Worm (Caenorhabditis elegans) whole organism, L1 larva: Measurements from ENCODE around the gene F23F12.3.

ENCODE experiments used
- C16A3.4 ChIP-seq: fragments of 150-350 bp; optimal IDR thresholded peaks from 2 replicates; lab custom pipeline; 2014; ENCODE audit warnings: missing biosample characterization, missing genetic modification characterization
- C34B4.2 ChIP-seq: sonication (generic microtip); optimal IDR thresholded peaks from 2 replicates; lab custom pipeline; 2017; ENCODE audit warnings: mild to moderate bottlenecking, missing genetic modification characterization, missing compliant biosample characterization
- aha-1 ChIP-seq: fragments of 150-350 bp; optimal IDR thresholded peaks from 2 replicates; lab custom pipeline; 2014; ENCODE audit warnings: missing biosample characterization, missing genetic modification characterization
- ceh-63 ChIP-seq: fragments of 200-800 bp; sonication (Bioruptor generic); optimal IDR thresholded peaks from 2 replicates; lab custom pipeline; 2018; ENCODE audit warnings: mild to moderate bottlenecking, missing genetic modification characterization, missing compliant biosample characterization
- ceh-82 ChIP-seq, 3 experiments: fragments of 150-350 bp in 1 of 3; sonication (generic microtip) in 2 of 3; optimal IDR thresholded peaks; 2 replicates each; lab custom pipeline; 2014 to 2017; ENCODE audit warnings: missing biosample characterization in 3 of 3, missing genetic modification characterization in 3 of 3
- ceh-90 ChIP-seq: sonication (generic microtip); optimal IDR thresholded peaks from 2 replicates; lab custom pipeline; 2016; ENCODE audit warnings: missing genetic modification characterization, missing compliant biosample characterization
- ces-1 ChIP-seq: fragments of 150-350 bp; optimal IDR thresholded peaks from 2 replicates; lab custom pipeline; 2014; ENCODE audit warnings: missing biosample characterization, missing genetic modification reagents, missing genetic modification characterization
- dsc-1 ChIP-seq: sonication (generic microtip); optimal IDR thresholded peaks from 2 replicates; lab custom pipeline; 2016; ENCODE audit warnings: mild to moderate bottlenecking, missing genetic modification characterization, missing compliant biosample characterization
- efl-1 ChIP-seq, 4 experiments: fragments of 150-350 bp; optimal IDR thresholded peaks in 3 of 4; peaks in 1 of 4; 1 replicate in 1 of 4; 2 replicates in 3 of 4; lab custom pipeline; 2014; ENCODE audit warnings: missing biosample characterization in 2 of 4, missing genetic modification characterization in 2 of 4, missing genetic modification reagents in 2 of 4
- elt-2 ChIP-seq: sonication (generic microtip); optimal IDR thresholded peaks from 2 replicates; lab custom pipeline; 2016; ENCODE audit warnings: missing genetic modification characterization, mild to moderate bottlenecking, inconsistent platforms, missing compliant biosample characterization, missing genetic modification reagents
- fkh-10 ChIP-seq: sonication (generic microtip); optimal IDR thresholded peaks from 2 replicates; lab custom pipeline; 2017; ENCODE audit warnings: missing biosample characterization, missing genetic modification reagents, missing genetic modification characterization
- fkh-4 ChIP-seq: sonication (generic microtip); optimal IDR thresholded peaks from 2 replicates; lab custom pipeline; 2016; ENCODE audit warnings: missing compliant biosample characterization, missing genetic modification characterization, borderline replicate concordance
- fkh-8 ChIP-seq: sonication (generic microtip); optimal IDR thresholded peaks from 2 replicates; lab custom pipeline; 2016; ENCODE audit warnings: mild to moderate bottlenecking, missing genetic modification characterization, missing compliant biosample characterization
- grh-1 ChIP-seq: fragments of 200-800 bp; sonication (Bioruptor generic); IDR thresholded peaks from 2 replicates; pipeline ENCODE4 v1.3.6; 2022; ENCODE audit warnings: missing genetic modification reagents, missing genetic modification characterization, missing compliant biosample characterization
- hlh-17 ChIP-seq: fragments of 200-800 bp; sonication (Bioruptor generic); optimal IDR thresholded peaks from 2 replicates; lab custom pipeline; 2018; ENCODE audit warnings: missing genetic modification characterization, mild to moderate bottlenecking, missing compliant biosample characterization, moderate library complexity, borderline replicate concordance
- isw-1 ChIP-seq: fragments of 200-800 bp; sonication (Bioruptor generic); IDR thresholded peaks from 2 replicates; pipeline ENCODE4 v1.3.6; 2022; ENCODE audit warnings: missing genetic modification characterization, missing compliant biosample characterization
- lin-14 ChIP-seq: fragments of 200-800 bp; sonication (Bioruptor generic); optimal IDR thresholded peaks from 2 replicates; lab custom pipeline; 2018; ENCODE audit warnings: mild to moderate bottlenecking, missing genetic modification characterization, moderate library complexity, missing compliant biosample characterization
- lir-3 ChIP-seq: sonication (generic microtip); optimal IDR thresholded peaks from 2 replicates; lab custom pipeline; 2016; ENCODE audit warnings: mild to moderate bottlenecking, missing genetic modification characterization, moderate library complexity, missing compliant biosample characterization; ENCODE audit not compliant: poor library complexity
- mab-9 ChIP-seq: fragments of 200-800 bp; sonication (Bioruptor generic); IDR thresholded peaks from 2 replicates; pipeline ENCODE4 v1.3.6; 2022; ENCODE audit warnings: missing genetic modification reagents, missing genetic modification characterization, missing compliant biosample characterization
- nhr-20 ChIP-seq: sonication (generic microtip); optimal IDR thresholded peaks from 2 replicates; lab custom pipeline; 2016; ENCODE audit warnings: mild to moderate bottlenecking, missing genetic modification characterization, missing compliant biosample characterization
- nhr-237 ChIP-seq: fragments of 150-350 bp; optimal IDR thresholded peaks from 2 replicates; lab custom pipeline; 2014; ENCODE audit warnings: missing biosample characterization, missing genetic modification characterization
- nhr-84 ChIP-seq: sonication (generic microtip); optimal IDR thresholded peaks from 2 replicates; lab custom pipeline; 2017; ENCODE audit warnings: missing biosample characterization, missing genetic modification characterization
- pag-3 ChIP-seq: sonication (generic microtip); optimal IDR thresholded peaks from 2 replicates; lab custom pipeline; 2017; ENCODE audit warnings: missing genetic modification characterization, mild to moderate bottlenecking, missing compliant biosample characterization, antibody characterized with exemption, borderline replicate concordance; ENCODE audit not compliant: insufficient read depth
- pax-3 ChIP-seq: fragments of 200-800 bp; sonication (Bioruptor generic); optimal IDR thresholded peaks from 2 replicates; lab custom pipeline; 2018; ENCODE audit warnings: mild to moderate bottlenecking, missing genetic modification characterization, moderate library complexity, missing compliant biosample characterization
- rnt-1 ChIP-seq: sonication (generic microtip); optimal IDR thresholded peaks from 2 replicates; lab custom pipeline; 2016; ENCODE audit warnings: mild to moderate bottlenecking, missing genetic modification characterization, moderate library complexity, missing compliant biosample characterization
- skn-1 ChIP-seq: fragments of 150-350 bp; optimal IDR thresholded peaks from 2 replicates; lab custom pipeline; 2014; ENCODE audit warnings: missing biosample characterization, missing genetic modification characterization
- snu-23 ChIP-seq: sonication (generic microtip); optimal IDR thresholded peaks from 2 replicates; lab custom pipeline; 2016; ENCODE audit warnings: missing genetic modification characterization, missing compliant biosample characterization
- sptf-1 ChIP-seq: fragments of 150-350 bp; optimal IDR thresholded peaks from 2 replicates; lab custom pipeline; 2014; ENCODE audit warnings: missing biosample characterization, missing genetic modification characterization
- unc-130 ChIP-seq: fragments of 150-350 bp; optimal IDR thresholded peaks from 2 replicates; lab custom pipeline; 2017; ENCODE audit warnings: missing biosample characterization, missing genetic modification characterization, inconsistent platforms
- unc-62 ChIP-seq: fragments of 150-350 bp; optimal IDR thresholded peaks from 2 replicates; lab custom pipeline; 2014; ENCODE audit warnings: missing biosample characterization, missing genetic modification reagents, missing genetic modification characterization
- unc-86 ChIP-seq: sonication (generic microtip); optimal IDR thresholded peaks from 2 replicates; lab custom pipeline; 2016; ENCODE audit warnings: missing genetic modification characterization, missing compliant biosample characterization
- vab-15 ChIP-seq: sonication (generic microtip); optimal IDR thresholded peaks from 2 replicates; lab custom pipeline; 2017; ENCODE audit warnings: missing genotype, mild to moderate bottlenecking, missing genetic modification characterization, missing compliant biosample characterization
- zip-4 ChIP-seq: fragments of 200-800 bp; sonication (Bioruptor generic); optimal IDR thresholded peaks from 2 replicates; lab custom pipeline; 2018; ENCODE audit warnings: mild to moderate bottlenecking, missing genetic modification characterization, moderate library complexity, missing compliant biosample characterization
- ztf-11 ChIP-seq, 2 experiments: sonication (generic microtip); optimal IDR thresholded peaks; 2 replicates each; lab custom pipeline; 2016 to 2017; ENCODE audit warnings: missing genetic modification characterization in 2 of 2, missing biosample characterization in 1 of 2, missing compliant biosample characterization in 1 of 2

F23F12.3 gene

ce11 chrIII:6489493-6489892 is 10.8 kb upstream of the F23F12.3 start, which contains the start of gene rpt-3:
TSS of gene rpt-3 (plus strand) at chrIII:6489793.
- TF ChIP-seq fkh-8 (tag; lab: Kevin White, UChicago) (no peak), lin-14 (GFP tag; lab: Kevin White, UChicago) (no peak), C16A3.4 (tag; lab: Kevin White, UChicago) (no peak), efl-1 (optimal IDR thresholded peaks at IDR 0.05; lab: Kevin White, UChicago) (no peak), efl-1 (GFP tag; optimal IDR thresholded peaks at IDR 0.05 in 1 of 2; lab: Kevin White, UChicago) (no peak), fkh-4 (tag; lab: Kevin White, UChicago) (no peak), skn-1 (tag; lab: Kevin White, UChicago) (no peak), ztf-11 (tag; optimal IDR thresholded peaks at IDR 0.05; lab: Kevin White, UChicago) (no peak), pag-3 (tag; lab: Kevin White, UChicago) (no peak), aha-1 (no peak), rnt-1 (no peak), grh-1 (GFP tag; lab: Robert Waterston, UW) (no peak), nhr-237 (tag; lab: Kevin White, UChicago) (no peak), hlh-17 (GFP tag; lab: Kevin White, UChicago) (no peak), zip-4 (GFP tag; lab: Kevin White, UChicago) (no peak), ceh-90 (tag; lab: Kevin White, UChicago) (no peak), unc-130 (tag; lab: Kevin White, UChicago) (no peak), snu-23 (GFP tag; lab: Kevin White, UChicago) (no peak), ceh-82 (tag; optimal IDR thresholded peaks at IDR 0.05; lab: Kevin White, UChicago) (no peak), nhr-84 (tag; lab: Kevin White, UChicago) (no peak)
- TF ChIP-seq, all 84 proteins: peak for 0

DNA sequence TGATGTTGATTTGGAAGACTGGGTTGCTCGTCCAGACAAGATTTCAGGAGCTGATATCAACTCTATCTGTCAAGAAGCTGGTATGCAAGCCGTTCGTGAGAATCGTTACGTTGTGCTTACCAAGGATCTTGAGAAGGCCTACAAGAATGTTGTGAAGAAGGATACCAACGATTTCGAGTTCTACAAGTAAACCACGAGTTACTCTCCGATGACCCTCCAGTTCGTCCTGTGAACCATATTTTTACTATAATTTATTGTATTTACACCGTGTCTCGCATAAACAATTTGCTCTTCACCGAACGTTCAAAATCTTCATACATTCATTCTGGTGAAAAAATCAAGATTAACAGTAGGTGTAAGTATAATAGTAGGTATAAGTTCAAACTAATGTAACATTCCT is 9.3 kb upstream of the F23F12.3 start:
- TF ChIP-seq hlh-17 (GFP tag; lab: Kevin White, UChicago) = no peak
- no peak for TF ChIP-seq fkh-10 (GFP tag; lab: Kevin White, UChicago)
- no peak for TF ChIP-seq unc-62 (GFP tag; lab: Kevin White, UChicago)
- no peak for TF ChIP-seq C34B4.2
- TF ChIP-seq, all 84 proteins: peak for 0

DNA sequence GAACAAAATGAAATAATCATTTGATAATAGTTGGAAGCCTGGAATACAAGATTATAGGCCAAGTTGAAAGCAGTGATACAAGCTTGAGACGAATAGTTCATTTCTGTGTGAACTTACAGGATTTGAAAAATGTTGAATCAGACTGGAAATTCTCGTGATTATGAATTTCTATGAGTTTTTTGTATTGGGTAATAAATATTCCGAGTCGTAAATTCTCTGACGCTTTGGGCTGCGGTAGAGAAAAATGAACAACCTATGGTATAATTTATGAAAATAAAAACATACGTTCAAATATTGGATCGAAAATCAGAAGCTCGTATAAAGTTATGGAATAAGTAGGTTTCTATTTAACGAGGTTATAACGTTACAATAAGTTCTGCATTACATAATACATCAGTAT is 7.5 kb upstream of the F23F12.3 start, which contains the start of gene srb-11:
Gene srb-11 (minus strand): TSS at position 101 of the 400 bp plus-strand sequence.
- TF ChIP-seq ceh-63 (GFP tag; lab: Kevin White, UChicago) (no peak), vab-15 (tag; lab: Kevin White, UChicago) (no peak), nhr-20 (tag; lab: Kevin White, UChicago) (no peak), hlh-17 (GFP tag; lab: Kevin White, UChicago) (no peak), mab-9 (GFP tag; lab: Robert Waterston, UW) (no peak), elt-2 (tag; lab: Kevin White, UChicago) (no peak), ces-1 (GFP tag; lab: Kevin White, UChicago) (no peak), lir-3 (tag; lab: Kevin White, UChicago) (no peak), C16A3.4 (tag; lab: Kevin White, UChicago) (no peak), pax-3 (tag; lab: Kevin White, UChicago) (no peak)

ce11 chrIII:6495191-6495723 is 5.1 kb upstream of the F23F12.3 start, which contains the start of gene F23F12.13:
TSS of gene F23F12.13 (plus strand) at chrIII:6495673.
- peak; percentile 84 for TF ChIP-seq elt-2 (tag; lab: Kevin White, UChicago)
- no peak for TF ChIP-seq isw-1
- no peak for TF ChIP-seq ces-1 (GFP tag; lab: Kevin White, UChicago)
- TF ChIP-seq dsc-1 (tag; lab: Kevin White, UChicago) = no peak
- TF ChIP-seq efl-1 (optimal IDR thresholded peaks at IDR 0.05; lab: Kevin White, UChicago) = no peak
- peak in 1 of 2 experiments; percentile 69 for TF ChIP-seq efl-1 (GFP tag; optimal IDR thresholded peaks at IDR 0.05 in 1 of 2; lab: Kevin White, UChicago)
- TF ChIP-seq sptf-1 (tag; lab: Kevin White, UChicago) = no peak
- TF ChIP-seq unc-86 = no peak
